Worm (Caenorhabditis elegans): ENCODE measurements around the gene myrf-2.

ce11 chrX:10184708-10185107 lies 9.5 kb downstream of the myrf-2 start:
- TF ChIP-seq bed-1 (GFP tag; IDR thresholded peaks at IDR 0.05) (no peak), Y79H2A.3 (GFP tag; conservative IDR thresholded peaks at IDR 0.05) (no peak), unc-62 (GFP tag; optimal IDR thresholded peaks at IDR 0.05) (no peak), zfh-2 (GFP tag; conservative IDR thresholded peaks at IDR 0.05) (no peak), ceh-91 (GFP tag; IDR thresholded peaks at IDR 0.05) (no peak), nfyb-1 (GFP tag; IDR thresholded peaks at IDR 0.05) (no peak), C17E4.6 (GFP tag; IDR thresholded peaks at IDR 0.05) (no peak), xnd-1 (tag; optimal IDR thresholded peaks at IDR 0.05) (no peak), let-526 (GFP tag; IDR thresholded peaks at IDR 0.05) (no peak)

Measured in whole organism, young adult.